Worm (Caenorhabditis elegans) whole organism, young adult: ENCODE results near the gene stt-3.

Experiments used
- C06A6.2 ChIP-seq: fragments of 200-800 bp; sonication (Bioruptor generic); conservative IDR thresholded peaks from 2 replicates; pipeline ENCODE4 v1.3.6; 2022; ENCODE audit warnings: missing genetic modification characterization, missing compliant biosample characterization
- F55B11.4 ChIP-seq: sonication (generic microtip); optimal IDR thresholded peaks from 2 replicates; lab custom pipeline; 2016; ENCODE audit warnings: missing compliant biosample characterization, missing genetic modification characterization, borderline replicate concordance; ENCODE audit not compliant: insufficient read depth
- F57A8.1 ChIP-seq: fragments of 200-800 bp; sonication (Bioruptor generic); optimal IDR thresholded peaks from 2 replicates; lab custom pipeline; 2018; ENCODE audit warnings: mild to moderate bottlenecking, missing genetic modification characterization, moderate library complexity, missing compliant biosample characterization
- T07F8.4 ChIP-seq: sonication (generic microtip); optimal IDR thresholded peaks from 2 replicates; lab custom pipeline; 2016; ENCODE audit warnings: mild to moderate bottlenecking, missing genetic modification characterization, moderate library complexity, missing compliant biosample characterization
- T26A5.8 ChIP-seq: sonication (generic microtip); optimal IDR thresholded peaks from 2 replicates; lab custom pipeline; 2016; ENCODE audit warnings: missing genetic modification characterization, missing compliant biosample characterization
- Y53F4B.3 ChIP-seq: fragments of 200-800 bp; sonication (Bioruptor generic); IDR thresholded peaks from 2 replicates; pipeline ENCODE4 v1.3.6; 2022; ENCODE audit warnings: missing genetic modification reagents, missing genetic modification characterization, missing compliant biosample characterization
- bed-2 ChIP-seq: fragments of 200-800 bp; sonication (Bioruptor generic); IDR thresholded peaks from 2 replicates; pipeline ENCODE4 v1.3.6; 2022; ENCODE audit warnings: missing genetic modification reagents, missing genetic modification characterization, missing compliant biosample characterization
- ceh-27 ChIP-seq: fragments of 200-800 bp; sonication (Bioruptor generic); optimal IDR thresholded peaks from 2 replicates; lab custom pipeline; 2018; ENCODE audit warnings: mild to moderate bottlenecking, missing genetic modification characterization, moderate library complexity, missing compliant biosample characterization
- die-1 ChIP-seq: sonication (generic microtip); optimal IDR thresholded peaks from 2 replicates; lab custom pipeline; 2016; ENCODE audit warnings: missing genotype, mild to moderate bottlenecking, missing genetic modification characterization, missing compliant biosample characterization
- egl-44 ChIP-seq: fragments of 200-800 bp; sonication (Bioruptor generic); IDR thresholded peaks from 2 replicates; pipeline ENCODE4 v1.3.6; 2022; ENCODE audit warnings: missing genetic modification reagents, missing genetic modification characterization, missing compliant biosample characterization
- ets-4 ChIP-seq: fragments of 200-800 bp; sonication (Bioruptor generic); optimal IDR thresholded peaks from 2 replicates; lab custom pipeline; 2018; ENCODE audit warnings: mild to moderate bottlenecking, missing genetic modification characterization, missing compliant biosample characterization
- him-1 ChIP-seq: sonication (generic microtip); optimal IDR thresholded peaks from 2 replicates; lab custom pipeline; 2016; ENCODE audit warnings: missing genotype, missing genetic modification reagents, missing genetic modification characterization, missing compliant biosample characterization
- hrde-1 ChIP-seq: sonication (generic microtip); optimal IDR thresholded peaks from 2 replicates; lab custom pipeline; 2016; ENCODE audit warnings: missing genetic modification characterization, mild to moderate bottlenecking, missing compliant biosample characterization, moderate library complexity, missing genotype, missing genetic modification reagents, borderline replicate concordance
- hsf-1 ChIP-seq: fragments of 200-800 bp; sonication (Bioruptor generic); IDR thresholded peaks from 2 replicates; pipeline ENCODE4 v1.3.6; 2022; ENCODE audit warnings: missing genetic modification reagents, missing genetic modification characterization, missing compliant biosample characterization
- lin-40 ChIP-seq: sonication (generic microtip); optimal IDR thresholded peaks from 2 replicates; lab custom pipeline; 2016; ENCODE audit warnings: missing genetic modification characterization, mild to moderate bottlenecking, missing compliant biosample characterization, missing genotype, missing genetic modification reagents
- lin-54 ChIP-seq: fragments of 200-800 bp; sonication (Bioruptor generic); optimal IDR thresholded peaks from 2 replicates; lab custom pipeline; 2018; ENCODE audit warnings: mild to moderate bottlenecking, missing genetic modification characterization, missing compliant biosample characterization
- lir-1 ChIP-seq: fragments of 200-800 bp; sonication (Bioruptor generic); conservative IDR thresholded peaks from 2 replicates; pipeline ENCODE4 v1.3.6; 2022; ENCODE audit warnings: missing genetic modification reagents, missing genetic modification characterization, missing compliant biosample characterization
- lsy-27 ChIP-seq: sonication (generic microtip); optimal IDR thresholded peaks from 2 replicates; lab custom pipeline; 2017; ENCODE audit warnings: missing genetic modification characterization, mild to moderate bottlenecking, missing compliant biosample characterization, antibody characterized with exemption, missing genotype, borderline replicate concordance; ENCODE audit not compliant: insufficient read depth
- mel-28 ChIP-seq: sonication (generic microtip); optimal IDR thresholded peaks from 2 replicates; lab custom pipeline; 2016; ENCODE audit warnings: borderline replicate concordance, mild to moderate bottlenecking, missing genetic modification characterization, missing compliant biosample characterization
- mes-4 ChIP-seq: sonication (generic microtip); optimal IDR thresholded peaks from 2 replicates; lab custom pipeline; 2016; ENCODE audit warnings: missing genotype, missing genetic modification characterization, missing compliant biosample characterization
- nhr-80 ChIP-seq: sonication (generic microtip); optimal IDR thresholded peaks from 2 replicates; lab custom pipeline; 2016; ENCODE audit warnings: missing genetic modification characterization, missing compliant biosample characterization
- rcor-1 ChIP-seq: fragments of 200-800 bp; sonication (Bioruptor generic); IDR thresholded peaks from 2 replicates; pipeline ENCODE4 v1.3.6; 2022; ENCODE audit warnings: missing genetic modification reagents, missing genetic modification characterization, missing compliant biosample characterization
- snpc-3.4 ChIP-seq: sonication (generic microtip); optimal IDR thresholded peaks from 2 replicates; lab custom pipeline; 2017; ENCODE audit warnings: missing genetic modification characterization, mild to moderate bottlenecking, missing compliant biosample characterization, antibody characterized with exemption, moderate library complexity, missing genotype, missing genetic modification reagents
- somi-1 ChIP-seq: fragments of 200-800 bp; sonication (Bioruptor generic); optimal IDR thresholded peaks from 2 replicates; lab custom pipeline; 2018; ENCODE audit warnings: mild to moderate bottlenecking, missing genetic modification characterization, missing compliant biosample characterization
- tlf-1 ChIP-seq: fragments of 200-800 bp; sonication (Bioruptor generic); optimal IDR thresholded peaks from 2 replicates; lab custom pipeline; 2018; ENCODE audit warnings: mild to moderate bottlenecking, missing genetic modification characterization, missing compliant biosample characterization
- unc-130 ChIP-seq: sonication (generic microtip); optimal IDR thresholded peaks from 2 replicates; lab custom pipeline; 2016; ENCODE audit warnings: missing genetic modification reagents, missing genetic modification characterization, missing compliant biosample characterization
- ztf-22 ChIP-seq: fragments of 200-800 bp; sonication (Bioruptor generic); optimal IDR thresholded peaks from 2 replicates; lab custom pipeline; 2018; ENCODE audit warnings: mild to moderate bottlenecking, missing genetic modification characterization, moderate library complexity, missing compliant biosample characterization
- ztf-6 ChIP-seq: fragments of 200-800 bp; sonication (Bioruptor generic); IDR thresholded peaks from 2 replicates; pipeline ENCODE4 v1.3.6; 2022; ENCODE audit warnings: missing genetic modification reagents, missing genetic modification characterization, missing compliant biosample characterization

Gene stt-3

DNA sequence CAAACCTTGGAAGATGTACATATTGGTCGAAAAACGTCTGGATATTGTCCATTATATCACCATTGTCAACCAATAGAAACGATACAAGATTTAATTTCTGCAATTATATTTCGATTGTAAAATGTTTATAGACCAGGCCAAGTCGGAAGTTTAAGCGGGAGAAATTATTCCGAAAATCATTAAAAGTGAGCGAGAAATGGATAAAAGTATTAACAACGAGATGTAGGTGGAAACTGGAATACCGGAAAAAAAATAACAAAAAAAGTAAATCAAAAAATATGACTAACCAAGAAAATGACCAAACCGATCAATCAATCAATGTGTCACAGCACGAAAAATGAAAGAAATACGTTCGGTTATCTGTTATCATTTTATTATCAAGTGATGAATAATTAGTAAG lies 38.8 kb downstream of the stt-3 start, which contains the start of gene F47D12.6:
Gene F47D12.6 (minus strand): TSS at position 101 of the 400 bp plus-strand sequence.
- TF ChIP-seq hsf-1 (GFP tag; lab: Robert Waterston, UW) (no peak), F57A8.1 (GFP tag; lab: Kevin White, UChicago) (no peak), nhr-80 (tag; lab: Kevin White, UChicago) (peak; percentile 0), F55B11.4 (tag; lab: Kevin White, UChicago) (no peak)
- TF ChIP-seq, all 124 proteins: peak for 1

DNA sequence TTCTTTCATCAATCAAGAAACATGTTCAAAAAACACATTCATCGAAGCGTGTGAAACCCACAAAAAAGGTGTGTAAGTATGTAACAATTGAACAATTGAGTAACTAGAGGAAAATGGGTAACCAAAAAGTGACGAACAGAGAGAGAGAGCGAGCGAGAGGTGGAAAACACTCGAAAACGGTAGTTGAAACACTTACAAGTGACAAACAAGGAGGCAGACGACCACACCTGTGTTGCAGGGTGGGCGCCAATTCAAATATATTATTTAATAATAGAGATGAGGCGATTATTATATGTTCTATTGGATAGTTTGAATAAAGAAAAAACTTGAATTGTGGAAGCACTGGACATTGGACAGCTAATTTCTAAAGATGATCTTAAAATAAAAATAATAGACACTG lies 40.9 kb downstream of the stt-3 start:
- no peak for TF ChIP-seq unc-130 (GFP tag; lab: Kevin White, UChicago)
- TF ChIP-seq ceh-27 (GFP tag; lab: Kevin White, UChicago): peak; percentile 27
- no peak for TF ChIP-seq T07F8.4
- no peak for TF ChIP-seq bed-2 (GFP tag; lab: Robert Waterston, UW)
- TF ChIP-seq ztf-22 (GFP tag; lab: Kevin White, UChicago): no peak
- no peak for TF ChIP-seq ztf-6 (GFP tag; lab: Robert Waterston, UW)

DNA sequence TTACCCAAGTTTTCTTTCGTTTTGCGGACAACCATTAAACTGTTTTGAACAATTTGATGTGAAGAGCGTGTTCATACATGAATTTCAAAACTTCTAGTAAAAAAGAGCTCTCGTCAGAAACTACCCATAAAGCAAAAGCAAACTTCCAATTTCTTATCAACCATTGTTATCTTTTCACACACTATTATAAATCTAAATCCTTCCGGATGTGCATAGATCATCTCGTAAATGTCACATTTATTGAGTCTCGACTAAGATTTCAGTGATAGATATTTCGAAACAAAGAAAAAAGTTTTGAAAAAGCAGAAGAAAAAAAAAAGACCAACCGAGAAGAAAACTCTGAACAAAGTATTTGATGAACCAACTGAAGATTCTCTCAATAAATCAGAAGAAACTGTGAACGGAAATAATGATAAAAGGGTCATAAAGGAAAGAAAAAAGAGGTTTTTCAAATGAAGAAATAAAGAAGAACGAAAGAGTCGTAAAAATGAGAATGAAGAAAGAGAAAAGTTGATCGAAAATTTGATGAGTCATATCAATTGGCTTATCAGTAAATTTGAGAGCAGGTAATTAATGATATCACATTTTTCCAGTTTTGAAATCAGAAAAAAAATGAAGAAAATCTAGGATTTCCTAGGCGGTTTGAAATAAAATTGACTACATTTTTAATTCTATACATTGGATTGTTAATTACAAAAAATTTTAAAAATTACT lies 42.2 kb downstream of the stt-3 start:
- TF ChIP-seq nhr-80 (tag; lab: Kevin White, UChicago) (peak; percentile 26), somi-1 (no peak)

DNA sequence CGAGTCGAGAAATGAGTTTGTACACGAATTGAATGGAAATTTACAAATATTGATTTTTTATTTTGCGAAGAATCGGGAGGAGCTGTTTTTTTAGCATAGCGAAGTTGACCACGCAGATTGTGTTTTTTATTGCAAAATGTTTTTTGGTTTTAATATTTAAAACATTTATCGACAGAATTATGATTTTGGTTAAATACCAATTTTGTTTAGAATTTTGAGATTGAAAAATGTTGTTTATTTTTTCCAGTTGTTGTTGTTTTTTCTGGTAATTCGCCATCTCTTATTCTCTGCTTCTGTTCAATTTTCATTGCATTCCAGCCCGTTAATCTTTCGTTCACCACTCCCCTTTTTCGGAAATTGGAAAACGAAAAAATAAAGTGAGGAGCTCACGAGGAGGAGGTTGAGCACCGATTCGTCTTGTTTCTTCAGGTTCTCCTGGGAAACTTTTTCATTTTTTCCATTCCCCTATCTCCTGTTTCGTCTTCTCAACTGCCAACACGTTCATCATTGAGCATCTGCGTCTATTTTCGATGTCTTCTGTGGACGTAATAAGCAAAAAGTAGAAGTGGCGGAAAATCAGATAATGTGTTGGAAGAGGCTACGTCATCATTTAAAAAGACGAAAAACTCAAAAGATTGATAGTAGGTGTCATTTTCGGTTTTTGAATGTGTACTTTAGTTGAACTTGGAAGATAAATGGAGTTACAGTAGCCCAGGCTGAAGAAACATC lies 47.7 kb downstream of the stt-3 start, which contains the start of gene F47D12.7:
Gene F47D12.7 (minus strand): TSS at position 51 of the 729 bp plus-strand sequence.
- TF ChIP-seq rcor-1 (GFP tag; lab: Robert Waterston, UW): no peak
- TF ChIP-seq snpc-3.4 (tag; lab: Kevin White, UChicago): no peak
- no peak for TF ChIP-seq hrde-1

DNA sequence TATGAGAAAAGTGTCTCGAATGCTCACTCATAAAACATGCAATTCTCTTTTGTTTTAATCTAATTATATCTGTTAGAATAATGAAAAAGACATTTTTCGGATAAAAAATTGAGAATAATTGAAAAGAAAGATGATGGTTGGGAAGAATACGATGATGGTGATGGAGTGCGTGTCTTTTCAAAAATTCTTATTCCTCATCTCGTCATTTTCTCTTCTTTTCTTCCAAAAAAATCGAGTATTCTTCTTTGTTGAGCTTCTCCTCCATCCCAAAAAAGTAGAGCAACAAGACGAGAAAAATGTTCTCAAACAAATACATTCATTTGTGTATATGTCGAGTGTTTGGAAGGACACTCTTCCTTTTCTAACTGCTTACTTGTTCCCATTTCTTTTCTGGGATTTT lies 49.2 kb downstream of the stt-3 start:
- TF ChIP-seq T26A5.8 (tag; lab: Kevin White, UChicago) (no peak), mes-4 (tag; lab: Kevin White, UChicago) (no peak), egl-44 (GFP tag; lab: Robert Waterston, UW) (no peak), ets-4 (no peak), T07F8.4 (no peak), tlf-1 (GFP tag; lab: Kevin White, UChicago) (no peak), C06A6.2 (GFP tag; lab: Robert Waterston, UW) (no peak), him-1 (tag; lab: Kevin White, UChicago) (no peak), Y53F4B.3 (no peak), die-1 (tag; lab: Kevin White, UChicago) (no peak), mel-28 (no peak), lin-54 (no peak), lir-1 (GFP tag; lab: Robert Waterston, UW) (no peak), lin-40 (tag; lab: Kevin White, UChicago) (no peak), lsy-27 (tag; lab: Kevin White, UChicago) (no peak)
